Fruit fly (Drosophila melanogaster) Kc167 (cell line): Measurements from ENCODE around the gene nsl1.

ENCODE experiments used
- Myc ChIP-seq: fragments of >200 bp; optimal IDR thresholded peaks from 2 replicates; lab custom pipeline; 2017; ENCODE audit warnings: missing external identifiers
- Sin3A ChIP-seq: fragments of >200 bp; optimal IDR thresholded peaks from 2 replicates; lab custom pipeline; 2018; ENCODE audit warnings: missing external identifiers
- h ChIP-seq: fragments of >200 bp; optimal IDR thresholded peaks from 3 replicates; lab custom pipeline; 2018; ENCODE audit warnings: missing external identifiers
- insv ChIP-seq: fragments of >200 bp; optimal IDR thresholded peaks from 3 replicates; lab custom pipeline; 2018; ENCODE audit warnings: missing external identifiers
- psq ChIP-seq: fragments of >200 bp; optimal IDR thresholded peaks from 2 replicates; lab custom pipeline; 2017; ENCODE audit warnings: missing external identifiers
- ttk ChIP-seq: sonication (Bioruptor generic); optimal IDR thresholded peaks from 2 replicates; lab custom pipeline; 2017; ENCODE audit warnings: missing external identifiers

DNA sequence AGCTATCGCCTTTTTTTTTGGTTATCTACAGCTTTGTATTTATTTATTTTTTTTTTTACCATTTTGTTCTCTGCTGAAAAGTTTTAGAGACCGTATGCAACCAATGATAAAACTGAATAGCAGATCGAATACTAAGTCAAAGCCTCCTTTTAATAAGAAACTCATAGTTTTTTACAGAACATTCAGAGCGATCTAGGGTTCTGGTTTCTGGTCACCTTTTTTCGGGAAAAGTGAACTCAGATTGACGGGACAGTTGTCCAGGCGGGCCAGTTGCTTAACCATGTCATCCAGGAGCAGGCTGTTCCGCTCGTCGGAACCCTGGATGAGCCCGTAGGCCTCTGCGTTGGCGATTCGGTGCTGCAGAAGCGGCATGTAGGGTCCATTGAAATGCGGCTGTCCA lies 39.8 kb downstream of the nsl1 start, which contains the start of gene CG43318:
- TF ChIP-seq h (lab: Kevin White, UChicago) (no peak), psq (lab: Kevin White, UChicago) (no peak), Myc (lab: Kevin White, UChicago) (no peak), Sin3A (no peak), ttk (lab: Kevin White, UChicago) (no peak), insv (lab: Kevin White, UChicago) (no peak)
